Fruit fly (Drosophila melanogaster) whole organism, embryonic: ENCODE measurements around the gene Mdh1.
A peak's percentile ranks its signal among the peaks of the same experiment; 100 is the strongest.

Experiments
- Adf1 ChIP-seq: fragments of 200-800 bp; sonication (Bioruptor generic); IDR thresholded peaks from 2 replicates; pipeline ENCODE4 v1.3.6; 2022; ENCODE audit warnings: missing biosample characterization, missing genetic modification characterization
- B-H2 ChIP-seq: fragments of 200-800 bp; sonication (Bioruptor generic); optimal IDR thresholded peaks from 2 replicates; lab custom pipeline; 2018; ENCODE audit warnings: missing biosample characterization, mild to moderate bottlenecking, missing genetic modification characterization
- CG10565 ChIP-seq: fragments of 200-800 bp; sonication (Bioruptor generic); optimal IDR thresholded peaks from 3 replicates; lab custom pipeline; 2016; ENCODE audit warnings: missing biosample characterization, mild to moderate bottlenecking, missing genetic modification characterization
- CG10959 ChIP-seq: fragments of 200-800 bp; sonication (Bioruptor generic); IDR thresholded peaks from 2 replicates; pipeline ENCODE4 v1.3.6; 2022; ENCODE audit warnings: missing biosample characterization, missing genetic modification characterization
- CG11398 ChIP-seq: fragments of 200-800 bp; sonication (Bioruptor generic); optimal IDR thresholded peaks from 2 replicates; lab custom pipeline; 2016; ENCODE audit warnings: missing biosample characterization, missing genetic modification characterization
- CG11560 ChIP-seq: fragments of 200-800 bp; sonication (Bioruptor generic); IDR thresholded peaks from 3 replicates; pipeline ENCODE4 v1.3.6; 2022; ENCODE audit warnings: missing biosample characterization, missing genetic modification characterization
- CG11696 ChIP-seq: fragments of 200-800 bp; sonication (Bioruptor generic); IDR thresholded peaks from 2 replicates; pipeline ENCODE4 v1.3.6; 2022; ENCODE audit warnings: missing biosample characterization, missing genetic modification characterization
- CG11723 ChIP-seq: fragments of 200-800 bp; sonication (Bioruptor generic); optimal IDR thresholded peaks from 2 replicates; lab custom pipeline; 2017; ENCODE audit warnings: missing biosample characterization, mild to moderate bottlenecking, missing genetic modification characterization
- CG12744 ChIP-seq: fragments of 200-800 bp; sonication (Bioruptor generic); optimal IDR thresholded peaks from 2 replicates; lab custom pipeline; 2016; ENCODE audit warnings: missing biosample characterization, missing genetic modification characterization
- CG14050 ChIP-seq: fragments of 200-800 bp; sonication (Bioruptor generic); IDR thresholded peaks from 3 replicates; pipeline ENCODE4 v1.3.6; 2022; ENCODE audit warnings: missing biosample characterization, missing genetic modification characterization
- CG14667 ChIP-seq: fragments of 200-800 bp; sonication (Bioruptor generic); IDR thresholded peaks from 2 replicates; pipeline ENCODE4 v1.3.6; 2022; ENCODE audit warnings: missing biosample characterization, missing genetic modification characterization
- CG14965 ChIP-seq: fragments of 200-800 bp; sonication (Bioruptor generic); optimal IDR thresholded peaks from 2 replicates; lab custom pipeline; 2016; ENCODE audit warnings: missing biosample characterization, missing genetic modification characterization, borderline replicate concordance
- CG15269 ChIP-seq: fragments of 200-800 bp; sonication (Bioruptor generic); optimal IDR thresholded peaks from 2 replicates; lab custom pipeline; 2018; ENCODE audit warnings: missing biosample characterization, mild to moderate bottlenecking, missing genetic modification characterization, moderate library complexity
- CG1602 ChIP-seq: fragments of 200-800 bp; sonication (Bioruptor generic); optimal IDR thresholded peaks from 3 replicates; lab custom pipeline; 2016; ENCODE audit warnings: missing biosample characterization, missing genetic modification characterization
- CG2889 ChIP-seq: fragments of 200-800 bp; sonication (Bioruptor generic); IDR thresholded peaks from 3 replicates; pipeline ENCODE4 v1.3.6; 2022; ENCODE audit warnings: missing biosample characterization, missing genetic modification characterization
- CG32772 ChIP-seq: fragments of 200-800 bp; sonication (Bioruptor generic); IDR thresholded peaks from 2 replicates; pipeline ENCODE4 v1.3.6; 2022; ENCODE audit warnings: missing biosample characterization, missing genetic modification characterization
- CG4424 ChIP-seq: fragments of 200-800 bp; sonication (Bioruptor generic); optimal IDR thresholded peaks from 3 replicates; lab custom pipeline; 2016; ENCODE audit warnings: missing biosample characterization, missing genetic modification characterization
- CG6175 ChIP-seq: fragments of 200-800 bp; sonication (Bioruptor generic); IDR thresholded peaks from 3 replicates; pipeline ENCODE4 v1.3.6; 2022; ENCODE audit warnings: missing biosample characterization, missing genetic modification characterization
- CG6791 ChIP-seq: fragments of 200-800 bp; sonication (Bioruptor generic); IDR thresholded peaks from 3 replicates; pipeline ENCODE4 v1.3.6; 2022; ENCODE audit warnings: missing biosample characterization, missing genetic modification characterization; ENCODE audit not compliant: partially characterized antibody
- CG8388 ChIP-seq: fragments of 200-800 bp; sonication (Bioruptor generic); optimal IDR thresholded peaks from 2 replicates; lab custom pipeline; 2019; ENCODE audit warnings: missing biosample characterization, mild to moderate bottlenecking, missing genetic modification characterization, moderate library complexity
- CG8924 ChIP-seq: fragments of 200-800 bp; optimal IDR thresholded peaks from 3 replicates; lab custom pipeline; 2019; ENCODE audit warnings: missing biosample characterization, mild to moderate bottlenecking, missing genetic modification characterization, moderate library complexity
- E2f1 ChIP-seq: fragments of 200-800 bp; sonication (Bioruptor generic); IDR thresholded peaks from 2 replicates; pipeline ENCODE4 v1.3.6; 2022; ENCODE audit warnings: missing biosample characterization, missing genetic modification characterization
- Elba2 ChIP-seq: fragments of 200-800 bp; sonication (Bioruptor generic); optimal IDR thresholded peaks from 3 replicates; lab custom pipeline; 2016; ENCODE audit warnings: missing biosample characterization, missing genetic modification characterization
- Ets65A ChIP-seq: fragments of 200-800 bp; sonication (Bioruptor generic); peaks from one replicate; lab custom pipeline; 2016; ENCODE audit warnings: missing biosample characterization, missing genetic modification characterization
- NK7.1 ChIP-seq: fragments of 200-800 bp; sonication (Bioruptor generic); optimal IDR thresholded peaks from 3 replicates; lab custom pipeline; 2016; ENCODE audit warnings: missing biosample characterization, missing genetic modification characterization
- Oaz ChIP-seq: fragments of 200-800 bp; sonication (Bioruptor generic); IDR thresholded peaks from 2 replicates; pipeline ENCODE4 v1.3.6; 2022; ENCODE audit warnings: missing biosample characterization, missing genetic modification characterization
- Ravus ChIP-seq: fragments of 200-800 bp; sonication (Bioruptor generic); IDR thresholded peaks from 2 replicates; pipeline ENCODE4 v1.3.6; 2022; ENCODE audit warnings: missing biosample characterization, missing genetic modification characterization
- Sox102F ChIP-seq: fragments of 200-800 bp; sonication (Bioruptor generic); optimal IDR thresholded peaks from 2 replicates; lab custom pipeline; 2018; ENCODE audit warnings: missing biosample characterization, mild to moderate bottlenecking, missing genetic modification characterization, moderate library complexity
- Sry-β ChIP-seq: fragments of 200-800 bp; sonication (Bioruptor generic); optimal IDR thresholded peaks from 2 replicates; lab custom pipeline; 2018; ENCODE audit warnings: missing biosample characterization, mild to moderate bottlenecking, missing genetic modification characterization, moderate library complexity
- ab ChIP-seq: fragments of 200-800 bp; sonication (Bioruptor generic); optimal IDR thresholded peaks from 2 replicates; lab custom pipeline; 2016; ENCODE audit warnings: missing biosample characterization, missing genetic modification characterization
- amos ChIP-seq: fragments of 200-800 bp; sonication (Bioruptor generic); IDR thresholded peaks from 2 replicates; pipeline ENCODE4 v1.3.6; 2022; ENCODE audit warnings: missing biosample characterization, missing genetic modification characterization; ENCODE audit not compliant: partially characterized antibody
- az2 ChIP-seq: fragments of 200-800 bp; sonication (Bioruptor generic); optimal IDR thresholded peaks from 3 replicates; lab custom pipeline; 2016; ENCODE audit warnings: missing biosample characterization, missing genetic modification characterization
- bab2 ChIP-seq: fragments of 200-800 bp; sonication (Bioruptor generic); optimal IDR thresholded peaks from 2 replicates; lab custom pipeline; 2016; ENCODE audit warnings: missing biosample characterization, missing genetic modification characterization
- bbx ChIP-seq: fragments of 200-800 bp; sonication (Bioruptor generic); IDR thresholded peaks from 2 replicates; pipeline ENCODE4 v1.3.6; 2022; ENCODE audit warnings: missing biosample characterization, missing genetic modification characterization; ENCODE audit not compliant: partially characterized antibody
- bigmax ChIP-seq: fragments of 200-800 bp; sonication (Bioruptor generic); optimal IDR thresholded peaks from 2 replicates; lab custom pipeline; 2018; ENCODE audit warnings: missing biosample characterization, mild to moderate bottlenecking, missing genetic modification characterization
- croc ChIP-seq: fragments of 200-800 bp; sonication (Bioruptor generic); conservative IDR thresholded peaks from 3 replicates; pipeline ENCODE4 v1.3.6; 2022; ENCODE audit warnings: missing biosample characterization, missing genetic modification characterization
- emc ChIP-seq: fragments of 200-800 bp; sonication (Bioruptor generic); optimal IDR thresholded peaks from 2 replicates; lab custom pipeline; 2016; ENCODE audit warnings: missing biosample characterization, missing genetic modification characterization
- fd3F ChIP-seq: fragments of 200-800 bp; sonication (Bioruptor generic); optimal IDR thresholded peaks from 2 replicates; lab custom pipeline; 2018; ENCODE audit warnings: missing biosample characterization, mild to moderate bottlenecking, missing genetic modification characterization, moderate library complexity
- gcm ChIP-seq: fragments of 200-800 bp; sonication (Bioruptor generic); optimal IDR thresholded peaks from 2 replicates; lab custom pipeline; 2019; ENCODE audit warnings: missing biosample characterization, mild to moderate bottlenecking, missing genetic modification characterization, moderate library complexity
- gsb-n ChIP-seq: fragments of 200-800 bp; sonication (Bioruptor generic); optimal IDR thresholded peaks from 3 replicates; lab custom pipeline; 2018; ENCODE audit warnings: missing biosample characterization, mild to moderate bottlenecking, missing genetic modification characterization
- jumu ChIP-seq: fragments of 200-800 bp; sonication (Bioruptor generic); optimal IDR thresholded peaks from 3 replicates; lab custom pipeline; 2016; ENCODE audit warnings: missing biosample characterization, missing genetic modification characterization
- maf-S ChIP-seq: fragments of 200-800 bp; sonication (Bioruptor generic); optimal IDR thresholded peaks from 2 replicates; lab custom pipeline; 2016; ENCODE audit warnings: missing biosample characterization, missing genetic modification characterization
- mirr ChIP-seq: fragments of 200-800 bp; sonication (Bioruptor generic); optimal IDR thresholded peaks from 3 replicates; lab custom pipeline; 2018; ENCODE audit warnings: missing biosample characterization, mild to moderate bottlenecking, missing genetic modification characterization
- pfk ChIP-seq: fragments of 200-800 bp; sonication (Bioruptor generic); optimal IDR thresholded peaks from 2 replicates; lab custom pipeline; 2018; ENCODE audit warnings: missing biosample characterization, mild to moderate bottlenecking, missing genetic modification characterization, moderate library complexity
- phol ChIP-seq: fragments of 200-800 bp; sonication (Bioruptor generic); optimal IDR thresholded peaks from 3 replicates; lab custom pipeline; 2018; ENCODE audit warnings: missing biosample characterization, mild to moderate bottlenecking, missing genetic modification characterization, moderate library complexity
- shn ChIP-seq: fragments of 200-800 bp; sonication (Bioruptor generic); optimal IDR thresholded peaks from 3 replicates; lab custom pipeline; 2016; ENCODE audit warnings: missing biosample characterization, missing genetic modification characterization
- sim ChIP-seq: fragments of 200-800 bp; sonication (Bioruptor generic); IDR thresholded peaks from 2 replicates; pipeline ENCODE4 v1.3.6; 2022; ENCODE audit warnings: missing biosample characterization, missing genetic modification characterization
- unc-4 ChIP-seq: fragments of 200-800 bp; sonication (Bioruptor generic); IDR thresholded peaks from 2 replicates; pipeline ENCODE4 v1.3.6; 2022; ENCODE audit warnings: missing biosample characterization, missing genetic modification characterization; ENCODE audit not compliant: partially characterized antibody
- unpg ChIP-seq: fragments of 200-800 bp; sonication (Bioruptor generic); optimal IDR thresholded peaks from 3 replicates; lab custom pipeline; 2018; ENCODE audit warnings: missing biosample characterization, mild to moderate bottlenecking, missing genetic modification characterization, moderate library complexity
- vfl ChIP-seq: fragments of 200-800 bp; sonication (Bioruptor generic); optimal IDR thresholded peaks from 2 replicates; lab custom pipeline; 2016; ENCODE audit warnings: missing biosample characterization, missing genetic modification characterization
- vnd ChIP-seq: fragments of 200-800 bp; sonication (Bioruptor generic); IDR thresholded peaks from 3 replicates; pipeline ENCODE4 v1.3.6; 2022; ENCODE audit warnings: missing biosample characterization, missing genetic modification characterization; ENCODE audit not compliant: partially characterized antibody

Gene Mdh1

DNA sequence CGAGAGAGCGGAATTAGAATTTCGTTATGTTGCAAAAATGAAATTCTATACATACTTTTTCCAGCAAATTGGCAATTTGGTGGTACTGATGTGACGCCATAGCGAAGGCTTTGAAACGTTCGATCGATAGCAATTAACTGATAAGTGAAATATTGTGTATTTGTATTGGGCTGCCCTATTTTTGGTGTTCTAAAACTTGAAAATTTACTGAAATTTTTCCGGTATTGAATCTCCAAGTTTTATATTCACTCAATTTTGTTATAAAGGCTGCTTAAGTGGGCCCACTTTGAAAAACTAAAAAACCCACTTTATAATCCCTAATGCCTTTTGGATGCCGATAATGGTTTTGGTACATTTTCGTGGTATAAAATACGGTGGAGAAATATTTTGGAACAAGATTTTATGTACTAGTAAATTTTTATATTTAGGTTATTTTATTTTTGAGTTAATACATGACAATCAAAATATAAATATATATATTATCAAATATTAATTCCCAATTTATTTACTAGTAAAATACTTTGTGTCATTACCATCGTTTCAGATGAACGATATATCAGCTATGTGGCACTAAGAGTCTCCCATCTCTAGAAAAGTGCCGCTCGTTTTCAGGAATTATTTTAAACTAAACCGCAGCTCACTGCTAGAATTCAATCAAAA, 33.6 kb downstream of the Mdh1 start, which contains the start of the genes Cand1 and pim:
Gene Cand1 (minus strand): TSS at position 300 of the 660 bp plus-strand sequence.
Gene pim (plus strand): TSS at position 582 of the 660 bp plus-strand sequence.
- TF ChIP-seq CG10565 (GFP tag; lab: Kevin White, UChicago) (no peak), B-H2 (GFP tag; lab: Kevin White, UChicago) (no peak), CG6175 (GFP tag; lab: Robert Waterston, UW) (no peak), amos (GFP tag; lab: Robert Waterston, UW) (peak; percentile 71), CG8924 (tag; lab: Kevin White, UChicago) (peak; percentile 42), fd3F (GFP tag; lab: Kevin White, UChicago) (no peak), Sry-β (GFP tag; lab: Kevin White, UChicago) (no peak), CG11723 (GFP tag; lab: Kevin White, UChicago) (no peak), shn (GFP tag; lab: Kevin White, UChicago) (no peak), CG2889 (GFP tag; lab: Robert Waterston, UW) (no peak), Ravus (GFP tag; lab: Robert Waterston, UW) (no peak), Adf1 (no peak), bigmax (no peak), Oaz (GFP tag; lab: Robert Waterston, UW) (no peak), croc (GFP tag; lab: Robert Waterston, UW) (no peak), az2 (GFP tag; lab: Kevin White, UChicago) (no peak), jumu (no peak), Elba2 (GFP tag; lab: Kevin White, UChicago) (no peak), CG1602 (GFP tag; lab: Kevin White, UChicago) (no peak), NK7.1 (GFP tag; lab: Kevin White, UChicago) (no peak), CG6791 (GFP tag; lab: Robert Waterston, UW) (no peak), mirr (GFP tag; lab: Kevin White, UChicago) (no peak), phol (tag; lab: Kevin White, UChicago) (peak; percentile 57), sim (no peak), unpg (GFP tag; lab: Kevin White, UChicago) (no peak), CG10959 (GFP tag; lab: Robert Waterston, UW) (no peak), pfk (GFP tag; lab: Kevin White, UChicago) (peak; percentile 90), CG4424 (GFP tag; lab: Kevin White, UChicago) (no peak), CG11398 (GFP tag; lab: Kevin White, UChicago) (no peak), CG11696 (GFP tag; lab: Robert Waterston, UW) (no peak), CG15269 (tag; lab: Kevin White, UChicago) (no peak), maf-S (GFP tag; lab: Kevin White, UChicago) (no peak), CG14050 (GFP tag; lab: Robert Waterston, UW) (no peak), ab (GFP tag; lab: Kevin White, UChicago) (no peak), bab2 (no peak), emc (GFP tag; lab: Kevin White, UChicago) (no peak), gsb-n (tag; lab: Kevin White, UChicago) (no peak), Ets65A (GFP tag; lab: Kevin White, UChicago) (no peak), unc-4 (GFP tag; lab: Robert Waterston, UW) (peak; percentile 73), CG32772 (GFP tag; lab: Robert Waterston, UW) (no peak), E2f1 (GFP tag; lab: Robert Waterston, UW) (no peak), CG14667 (GFP tag; lab: Robert Waterston, UW) (no peak), CG11560 (no peak), CG8388 (GFP tag; lab: Kevin White, UChicago) (no peak), vnd (peak; percentile 33; the same call in 1 of the 3 replicates), Sox102F (GFP tag; lab: Kevin White, UChicago) (no peak), CG14965 (GFP tag; lab: Kevin White, UChicago) (no peak), gcm (GFP tag; lab: Kevin White, UChicago) (no peak), CG12744 (GFP tag; lab: Kevin White, UChicago) (no peak), bbx (GFP tag; lab: Robert Waterston, UW) (peak; percentile 66), vfl (no peak)
